Fruit fly (Drosophila melanogaster): ENCODE data around the gene Rab9Fb.
A peak's percentile ranks its signal among the peaks of the same experiment; 100 is the strongest.

The Rab9Fb gene

DNA sequence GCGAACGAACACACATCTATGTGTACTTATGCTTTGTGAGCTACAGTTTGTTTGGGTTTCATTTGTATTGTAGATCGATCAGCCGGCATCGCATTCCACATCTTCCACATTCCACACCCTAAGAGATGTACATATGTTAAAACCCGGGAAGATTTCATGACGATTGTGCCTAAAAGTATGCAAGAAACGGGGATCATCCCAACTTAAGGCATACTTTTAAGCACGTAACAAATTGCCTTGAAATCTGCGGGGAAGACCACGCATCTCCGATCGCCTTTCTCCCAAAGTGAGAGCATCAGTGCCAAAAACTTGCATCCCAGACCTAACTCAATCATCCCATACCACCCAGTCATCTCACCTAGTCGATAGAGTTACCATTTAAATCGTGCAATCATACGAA, 30.6 kb downstream of the Rab9Fb start:
- TF ChIP-seq CG17801 (GFP tag; optimal IDR thresholded peaks at IDR 0.05; ENCODE audit: partially characterized antibody) = no peak

dm6 chrX:10912585-10912984, 39.7 kb downstream of the Rab9Fb start:
- no peak for TF ChIP-seq CG17801 (GFP tag; optimal IDR thresholded peaks at IDR 0.05; ENCODE audit: partially characterized antibody)

dm6 chrX:10906222-10906866, 45.9 kb downstream of the Rab9Fb start:
- no peak for TF ChIP-seq CG17801 (GFP tag; optimal IDR thresholded peaks at IDR 0.05; ENCODE audit: partially characterized antibody)

DNA sequence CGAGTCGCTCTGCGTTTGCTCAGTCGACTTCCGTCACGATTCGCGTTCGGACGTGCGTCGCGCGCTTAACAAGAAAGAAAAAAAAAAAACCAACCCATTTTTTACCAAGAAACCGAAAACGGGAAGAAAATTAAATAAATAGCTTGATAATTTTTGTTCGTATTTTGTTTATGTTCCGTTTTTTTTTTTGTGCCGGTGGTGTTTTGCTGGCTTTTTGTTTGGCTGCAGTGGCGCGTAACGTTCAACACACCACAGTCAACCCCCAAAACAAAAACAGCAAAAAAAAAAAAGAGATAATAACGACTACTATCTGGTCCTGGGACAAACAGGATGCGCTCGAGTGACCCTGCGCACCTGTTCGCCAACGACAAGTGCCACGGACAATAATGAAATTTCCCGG, 46.8 kb downstream of the Rab9Fb start, which contains the start of gene CG43901:
TSS of gene CG43901 (plus strand) at position 301 of the 400 bp plus-strand sequence.
- TF ChIP-seq CG17801 (GFP tag; optimal IDR thresholded peaks at IDR 0.05; ENCODE audit: partially characterized antibody) = no peak

dm6 chrX:10905047-10905446, 47.2 kb downstream of the Rab9Fb start:
- peak; percentile 36 for TF ChIP-seq CG17801 (GFP tag; optimal IDR thresholded peaks at IDR 0.05; ENCODE audit: partially characterized antibody)
